Worm (Caenorhabditis elegans): ENCODE results near the gene npp-27.

Gene npp-27

ce11 chrIV:7902221-7902904 lies 7.7 kb downstream of the npp-27 start, which contains the start of gene arp-11:
arp-11 (minus strand) TSS chrIV:7902271.
- TF ChIP-seq fax-1 (tag; optimal IDR thresholded peaks at IDR 0.05) (no peak), rnt-1 (tag; optimal IDR thresholded peaks at IDR 0.05) (no peak), tbx-2 (tag; optimal IDR thresholded peaks at IDR 0.05) (peak; percentile 25), nfya-1 (tag; optimal IDR thresholded peaks at IDR 0.05) (peak; percentile 38), unc-55 (GFP tag; optimal IDR thresholded peaks at IDR 0.05) (peak; percentile 36), Y22D7AL.16 (tag; optimal IDR thresholded peaks at IDR 0.05) (no peak), unc-42 (tag; optimal IDR thresholded peaks at IDR 0.05) (peak; percentile 10), elt-2 (tag; optimal IDR thresholded peaks at IDR 0.05) (peak; percentile 87), F13H6.1 (tag; optimal IDR thresholded peaks at IDR 0.05) (no peak)

- TF ChIP-seq zip-5 (tag; optimal IDR thresholded peaks at IDR 0.05) (no peak), unc-55 (GFP tag; optimal IDR thresholded peaks at IDR 0.05) (no peak), nhr-232 (tag; optimal IDR thresholded peaks at IDR 0.05) (no peak), eyg-1 (tag; optimal IDR thresholded peaks at IDR 0.05) (no peak), ahr-1 (tag; optimal IDR thresholded peaks at IDR 0.05) (no peak), tbx-2 (tag; optimal IDR thresholded peaks at IDR 0.05) (no peak), che-1 (tag; optimal IDR thresholded peaks at IDR 0.05) (no peak), ceh-31 (tag; optimal IDR thresholded peaks at IDR 0.05) (no peak), F13H6.1 (tag; optimal IDR thresholded peaks at IDR 0.05) (no peak), lim-6 (tag; optimal IDR thresholded peaks at IDR 0.05) (no peak), pha-4 (tag; optimal IDR thresholded peaks at IDR 0.05) (no peak), C08G9.2 (tag; optimal IDR thresholded peaks at IDR 0.05) (no peak), ets-4 (tag; optimal IDR thresholded peaks at IDR 0.05) (no peak), hlh-8 (tag; optimal IDR thresholded peaks at IDR 0.05) (no peak), mec-3 (tag; optimal IDR thresholded peaks at IDR 0.05; ENCODE audit: borderline replicate concordance) (no peak)
These were observed 11.6 kb downstream of the npp-27 start for ce11 chrIV:7898489-7898888.

- TF ChIP-seq unc-42 (tag; optimal IDR thresholded peaks at IDR 0.05) (no peak), ceh-22 (tag; optimal IDR thresholded peaks at IDR 0.05) (no peak), hlh-15 (tag; optimal IDR thresholded peaks at IDR 0.05) (no peak), hlh-30 (tag; optimal IDR thresholded peaks at IDR 0.05; ENCODE audit: insufficient read depth) (no peak), gmeb-2 (tag; optimal IDR thresholded peaks at IDR 0.05) (no peak), npax-4 (tag; optimal IDR thresholded peaks at IDR 0.05) (no peak), ztf-16 (tag; optimal IDR thresholded peaks at IDR 0.05) (no peak), unc-55 (GFP tag; optimal IDR thresholded peaks at IDR 0.05) (no peak), madf-2 (tag; optimal IDR thresholded peaks at IDR 0.05) (no peak), dmd-4 (tag; optimal IDR thresholded peaks at IDR 0.05; ENCODE audit: borderline replicate concordance) (no peak), sox-4 (tag; optimal IDR thresholded peaks at IDR 0.05) (no peak), nhr-232 (tag; optimal IDR thresholded peaks at IDR 0.05) (no peak), sox-2 (GFP tag; IDR thresholded peaks at IDR 0.05) (no peak), sdc-2 (tag; optimal IDR thresholded peaks at IDR 0.05) (no peak), ets-4 (tag; optimal IDR thresholded peaks at IDR 0.05) (no peak), hlh-6 (tag; optimal IDR thresholded peaks at IDR 0.05) (no peak), ttx-3 (tag; optimal IDR thresholded peaks at IDR 0.05) (no peak), K09A11.1 (tag; optimal IDR thresholded peaks at IDR 0.05; ENCODE audit: insufficient read depth) (no peak)
These were observed 12.1 kb downstream of the npp-27 start for ce11 chrIV:7897953-7898352.

- no peak for TF ChIP-seq ceh-30 (tag; optimal IDR thresholded peaks at IDR 0.05)
- no peak for TF ChIP-seq dmd-4 (tag; optimal IDR thresholded peaks at IDR 0.05; ENCODE audit: borderline replicate concordance)
These were observed 12.6 kb downstream of the npp-27 start, which contains the start of gene ilys-4 for ce11 chrIV:7897443-7897842. ilys-4 (minus strand) TSS chrIV:7897543.

Data from whole organism, late embryonic.